Worm (Caenorhabditis elegans): ENCODE measurements around the gene R11F4.1.

ce11 chrII:4118508-4118907 lies 26.8 kb downstream of the R11F4.1 start:
- no peak for TF ChIP-seq ama-1 (optimal IDR thresholded peaks at IDR 0.05)
- TF ChIP-seq hnd-1 (tag; optimal IDR thresholded peaks at IDR 0.05), result no peak
- no peak for TF ChIP-seq sea-1 (GFP tag; conservative IDR thresholded peaks at IDR 0.05)
- no peak for TF ChIP-seq flt-1 (GFP tag; IDR thresholded peaks at IDR 0.05)
- no peak for TF ChIP-seq pes-1 (GFP tag; IDR thresholded peaks at IDR 0.05)
- TF ChIP-seq hmg-4 (GFP tag; optimal IDR thresholded peaks at IDR 0.05), result no peak
- no peak for TF ChIP-seq aly-1 (tag; optimal IDR thresholded peaks at IDR 0.05)
- TF ChIP-seq ets-7 (tag; optimal IDR thresholded peaks at IDR 0.05), result no peak
- TF ChIP-seq B0310.2 (tag; optimal IDR thresholded peaks at IDR 0.05), result no peak
- no peak for TF ChIP-seq F13C5.2 (tag; optimal IDR thresholded peaks at IDR 0.05)
- TF ChIP-seq tbx-37 (GFP tag; conservative IDR thresholded peaks at IDR 0.05), result no peak
- TF ChIP-seq hmbx-1 (tag; optimal IDR thresholded peaks at IDR 0.05), result no peak

All from whole organism, early embryonic.